Fruit fly (Drosophila melanogaster) ovary, adult (tissue): Measurements from ENCODE around the gene CG9386.
A peak's percentile ranks its signal among the peaks of the same experiment; 100 is the strongest.

Experiments
- CG17801 ChIP-seq: fragments of 200-800 bp; optimal IDR thresholded peaks from 2 replicates; lab custom pipeline; 2019; ENCODE audit warnings: missing biosample characterization, mild to moderate bottlenecking, missing genetic modification characterization, moderate library complexity; ENCODE audit not compliant: partially characterized antibody

The CG9386 gene

DNA sequence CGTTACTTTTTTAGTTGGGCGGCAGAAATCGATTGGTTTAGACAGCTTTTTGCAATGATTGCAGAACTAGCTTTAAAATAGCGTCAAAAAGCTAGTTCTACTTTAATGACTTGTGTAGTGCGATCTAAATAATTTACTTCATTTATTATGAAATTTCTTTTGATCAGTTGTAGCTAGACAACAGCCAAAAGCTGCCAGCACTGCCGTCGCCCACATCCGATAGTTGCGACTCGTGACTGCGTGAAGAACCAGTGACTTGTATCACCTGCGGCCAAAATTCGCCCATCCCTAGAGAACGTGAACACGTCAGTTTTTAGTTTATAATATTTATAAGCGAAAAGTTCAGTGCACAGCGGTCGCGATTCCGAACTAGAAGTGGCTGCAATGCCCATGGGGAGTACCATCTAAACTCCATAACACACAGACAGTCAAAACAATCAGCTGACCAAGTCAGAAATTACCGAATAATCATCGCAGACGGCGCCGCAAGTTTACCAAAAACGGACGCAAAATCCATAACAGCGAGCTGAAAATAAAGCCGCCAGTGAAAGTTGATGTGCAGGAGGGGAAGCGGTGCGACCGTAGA, 31.5 kb upstream of the CG9386 start, which contains the start of gene P58IPK:
TSS of gene P58IPK (plus strand) at position 280 of the 586 bp plus-strand sequence.
- peak; percentile 36 for TF ChIP-seq CG17801 (GFP tag; lab: Kevin White, UChicago)

DNA sequence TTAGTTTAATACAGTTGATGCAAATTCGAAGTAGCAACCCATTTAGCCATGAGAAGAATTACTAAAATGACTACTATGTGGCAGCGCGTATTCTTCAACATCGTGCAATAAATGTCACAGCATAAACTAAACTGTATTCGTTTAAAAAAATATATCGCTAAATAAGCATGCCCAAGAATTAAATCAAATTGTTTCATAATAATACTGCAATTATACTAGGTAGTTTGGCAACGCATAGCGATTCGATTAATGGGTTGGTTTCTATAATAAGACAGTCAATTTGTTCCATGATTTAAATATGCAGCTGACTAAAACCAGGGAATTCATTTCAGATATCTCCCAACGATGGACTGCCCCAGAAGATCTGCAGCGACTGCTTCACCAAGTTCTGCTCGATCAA, 27.9 kb upstream of the CG9386 start, which contains the start of gene CG33654:
TSS of gene CG33654 (minus strand) at position 101 of the 400 bp plus-strand sequence.
- TF ChIP-seq CG17801 (GFP tag; lab: Kevin White, UChicago), result no peak

DNA sequence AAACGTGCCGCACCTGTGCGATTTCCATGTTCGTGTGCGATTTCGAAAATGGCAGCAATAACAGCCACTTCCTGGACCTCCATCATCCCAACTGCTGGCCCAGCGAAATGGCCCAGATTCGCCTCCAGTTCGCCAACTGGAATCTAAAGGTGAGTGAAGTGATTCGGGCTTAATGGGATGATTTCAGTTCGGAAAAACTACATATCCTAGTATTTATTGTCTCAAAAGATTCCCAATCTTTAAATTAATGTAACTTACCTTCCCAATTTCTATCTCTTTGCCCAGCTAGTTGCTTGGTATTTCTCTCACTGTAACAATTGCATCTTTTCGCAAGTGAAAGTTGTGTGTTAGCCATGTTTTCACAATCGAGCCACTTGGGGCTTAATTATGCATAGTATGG, 26.8 kb upstream of the CG9386 start:
- TF ChIP-seq CG17801 (GFP tag; lab: Kevin White, UChicago), result no peak

DNA sequence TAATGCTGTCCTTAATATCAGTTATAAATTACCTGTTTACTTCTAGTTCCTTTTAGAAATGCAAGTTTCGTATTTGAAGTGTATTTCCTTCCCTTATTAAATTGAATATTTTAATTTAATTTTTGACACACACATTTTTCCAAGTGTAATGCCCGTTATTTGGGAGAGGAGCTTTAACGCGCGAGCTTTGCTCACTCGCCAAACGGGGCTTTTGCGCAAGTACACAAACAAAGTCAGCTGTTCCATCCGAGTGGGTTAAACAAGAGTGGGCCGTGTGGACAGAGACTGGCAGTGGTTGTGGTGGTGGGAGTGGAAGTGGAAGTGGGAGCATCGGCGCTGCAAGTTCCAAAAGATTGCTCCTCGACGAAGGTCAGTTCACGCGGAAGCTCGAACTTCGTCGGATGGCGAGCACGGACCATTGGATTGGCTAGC, 25.9 kb upstream of the CG9386 start, which contains the start of gene CG8301:
TSS of gene CG8301 (plus strand) at position 218 of the 432 bp plus-strand sequence.
- peak; percentile 57 for TF ChIP-seq CG17801 (GFP tag; lab: Kevin White, UChicago)

DNA sequence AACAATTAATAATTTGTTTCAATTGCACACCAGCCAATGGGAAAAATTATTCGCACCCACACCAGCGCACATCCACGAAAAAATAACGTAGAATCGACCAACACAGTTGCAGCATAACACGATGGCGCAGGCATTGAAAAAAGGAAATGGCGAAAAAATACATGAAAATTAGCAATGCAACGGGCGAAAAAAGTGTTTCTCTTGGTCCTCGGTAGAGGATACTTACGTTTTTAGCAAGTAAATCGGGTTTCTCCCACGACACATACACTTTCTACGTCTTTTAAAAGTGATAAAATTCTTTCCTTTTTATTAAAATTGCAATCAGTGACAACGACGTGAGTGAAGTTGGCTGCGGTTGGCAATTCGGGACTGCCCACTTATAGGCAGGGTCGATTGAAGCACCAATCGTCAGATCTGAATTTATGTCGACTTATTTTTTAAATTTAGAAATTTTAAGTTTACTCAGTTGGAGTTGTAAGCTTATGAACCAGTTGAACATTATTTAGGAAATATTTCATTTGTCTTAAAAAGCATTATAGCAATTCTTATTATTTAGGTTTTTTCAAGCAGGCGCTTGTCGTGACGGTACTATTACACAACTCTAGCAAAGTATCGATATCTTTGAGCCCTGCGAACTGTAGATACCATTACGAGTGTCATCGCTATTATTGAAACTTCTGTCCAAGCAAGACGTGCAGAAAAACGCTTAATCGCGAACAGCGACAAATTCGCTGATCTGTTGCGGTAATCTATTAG, 22.4 kb upstream of the CG9386 start, which contains the start of the genes Kap-alpha3 and Son:
TSS of gene Kap-alpha3 (minus strand) at position 352 of the 756 bp plus-strand sequence.
TSS of gene Son (plus strand) at position 661 of the 756 bp plus-strand sequence.
- TF ChIP-seq CG17801 (GFP tag; lab: Kevin White, UChicago), result peak; percentile 90

DNA sequence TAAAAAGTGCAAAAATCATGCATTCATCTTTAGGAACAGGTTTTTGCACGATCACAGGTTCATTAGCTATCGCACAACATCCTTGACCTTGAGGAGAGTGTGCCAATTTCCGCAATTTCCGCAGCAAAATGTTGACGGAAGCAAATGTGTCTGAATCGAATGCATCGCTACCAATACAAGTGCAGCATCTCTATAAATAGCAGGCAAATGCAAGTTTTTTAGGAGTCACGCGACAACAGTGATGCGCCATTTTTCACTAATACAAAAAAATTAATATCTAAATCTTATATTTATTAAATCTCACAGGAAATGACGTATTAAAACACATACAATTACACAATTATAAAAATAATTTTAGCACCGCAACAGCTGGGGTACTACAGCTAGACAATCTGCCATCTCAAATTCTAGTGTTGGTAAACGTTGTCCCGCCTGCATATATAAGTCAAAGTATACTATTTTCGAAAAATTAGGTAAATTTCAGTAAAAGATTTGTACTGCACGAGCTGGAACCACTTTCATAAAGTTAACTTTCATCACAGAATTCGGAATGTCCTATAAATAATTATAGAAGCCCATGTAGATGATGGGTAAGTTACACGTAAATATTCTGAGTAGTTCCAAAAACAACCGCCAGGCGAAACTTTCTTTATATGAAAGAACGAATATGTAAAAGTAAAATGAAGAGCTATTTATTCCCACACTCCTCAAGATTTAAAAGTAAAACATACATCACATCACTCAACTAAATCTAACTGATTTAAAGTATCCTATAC, 18.8 kb upstream of the CG9386 start, which contains the start of gene CG9399:
TSS of gene CG9399 (minus strand) at position 400 of the 776 bp plus-strand sequence.
- TF ChIP-seq CG17801 (GFP tag; lab: Kevin White, UChicago), result peak; percentile 96

DNA sequence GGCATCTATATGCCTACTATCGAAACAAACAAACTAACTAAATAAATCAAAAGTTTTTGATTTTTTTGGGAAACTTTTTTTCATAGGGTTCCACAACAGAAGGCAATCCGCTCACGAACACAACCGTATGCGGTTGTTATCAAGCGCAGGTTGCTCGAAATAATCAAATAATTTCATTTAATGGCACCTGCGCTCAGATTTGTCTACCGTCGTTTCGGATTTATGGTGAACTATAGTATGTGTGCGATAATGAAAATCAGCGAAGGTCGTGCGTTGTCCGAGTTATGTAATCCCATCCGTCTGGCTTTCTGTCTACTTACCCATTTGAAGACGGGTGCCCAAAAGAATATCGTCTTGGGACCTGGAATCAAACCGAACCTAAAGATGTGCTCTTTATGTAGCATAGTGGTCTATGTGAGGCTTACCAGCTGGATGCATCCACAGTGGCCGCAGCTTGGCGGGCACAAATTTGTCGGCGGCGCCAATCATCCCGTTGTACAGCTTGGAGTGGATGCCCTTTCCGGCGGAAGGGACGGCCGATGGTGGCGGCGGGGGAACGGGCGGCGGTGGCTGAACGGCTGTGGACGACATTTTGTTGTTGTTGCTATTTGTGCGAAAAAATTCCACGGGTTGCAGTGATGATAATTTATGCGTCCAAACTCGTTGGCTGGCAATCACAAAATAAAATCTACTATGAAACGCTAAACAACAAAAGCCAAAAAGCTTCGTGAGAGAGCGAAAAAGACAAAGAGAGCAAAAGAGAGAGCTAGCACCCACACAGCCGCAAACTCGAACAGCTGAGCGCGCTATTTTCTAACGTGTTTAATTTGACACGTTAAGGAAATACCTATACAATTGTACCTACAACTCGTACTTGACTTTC, 18.0 kb upstream of the CG9386 start:
- TF ChIP-seq CG17801 (GFP tag; lab: Kevin White, UChicago), result no peak

DNA sequence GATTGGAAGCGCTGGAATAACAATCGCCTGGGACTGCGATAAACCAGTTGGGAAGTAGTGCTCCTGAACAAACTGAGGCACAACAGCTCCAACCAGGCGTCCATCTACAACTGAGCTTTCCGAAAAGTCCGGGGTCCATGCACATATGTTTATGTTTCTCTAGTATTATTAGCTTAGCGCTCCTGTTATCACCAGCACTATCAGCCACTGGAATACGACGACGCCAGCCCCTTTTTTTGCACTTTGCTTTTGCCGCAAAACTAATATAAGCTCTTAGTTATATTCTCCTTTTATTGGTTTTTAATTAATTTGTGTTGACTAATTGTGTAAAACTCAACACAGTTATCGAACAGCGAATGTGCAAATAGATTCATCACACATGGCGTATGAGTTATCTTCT, 16.3 kb upstream of the CG9386 start, which contains the start of gene CG9396:
TSS of gene CG9396 (minus strand) at position 101 of the 400 bp plus-strand sequence.
- TF ChIP-seq CG17801 (GFP tag; lab: Kevin White, UChicago), result no peak

DNA sequence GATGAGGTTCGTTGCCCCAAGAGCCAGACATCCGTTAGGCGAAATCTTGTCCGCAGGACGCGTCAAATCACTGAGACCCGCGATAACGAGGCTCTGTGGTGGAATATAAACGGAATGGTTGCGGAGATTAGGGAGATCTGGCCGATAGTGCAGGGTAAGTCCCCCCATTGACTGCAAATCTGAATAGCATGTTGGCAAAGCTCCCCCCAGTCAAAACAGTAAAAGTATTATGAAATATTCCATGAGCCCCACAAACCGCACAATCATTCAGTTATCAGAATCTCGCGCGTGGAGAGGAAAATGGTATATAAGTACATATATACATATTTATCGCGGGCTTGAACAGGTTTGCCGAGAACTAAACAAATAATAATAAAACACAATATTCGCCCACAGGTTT, 15.4 kb upstream of the CG9386 start:
- TF ChIP-seq CG17801 (GFP tag; lab: Kevin White, UChicago), result no peak

DNA sequence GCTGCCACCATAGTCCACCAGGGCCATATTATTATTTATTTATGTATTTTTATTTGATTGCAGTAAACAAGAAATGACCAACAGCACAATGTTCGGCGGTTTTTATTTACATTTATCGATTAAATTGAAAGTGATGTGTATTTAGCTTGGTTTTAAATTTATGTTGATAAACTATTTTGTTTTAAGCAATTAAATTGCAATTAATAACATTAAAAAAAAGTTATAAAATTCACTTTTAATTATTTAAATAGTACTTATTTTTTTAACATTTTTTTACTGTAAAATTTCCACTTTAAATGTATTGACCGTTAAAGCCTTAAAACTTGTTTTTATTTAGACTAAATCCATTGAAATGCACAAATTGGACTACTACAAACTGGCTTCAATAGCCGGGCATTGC, 14.9 kb upstream of the CG9386 start, which contains the start of gene CG16790:
TSS of gene CG16790 (minus strand) at position 101 of the 400 bp plus-strand sequence.
- TF ChIP-seq CG17801 (GFP tag; lab: Kevin White, UChicago), result no peak

DNA sequence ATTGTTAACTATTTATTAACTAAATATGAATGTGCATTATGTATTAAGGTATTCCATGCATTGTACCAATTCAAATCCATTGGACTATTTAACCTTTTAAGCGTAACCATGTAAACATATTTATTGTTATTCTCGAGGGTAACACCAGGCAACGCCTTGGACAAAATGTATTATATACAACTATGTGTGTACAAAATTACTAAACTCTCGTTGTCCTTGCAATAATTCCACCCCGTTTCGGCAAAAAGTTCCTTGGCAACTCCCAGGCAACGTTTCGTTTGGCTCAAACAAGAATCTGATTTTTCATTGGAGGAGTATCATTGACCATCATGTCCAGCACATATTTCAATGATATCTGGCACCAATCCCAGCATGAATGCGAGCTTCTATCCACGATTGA, 10.7 kb upstream of the CG9386 start, which contains the start of gene CG16789:
TSS of gene CG16789 (plus strand) at position 301 of the 400 bp plus-strand sequence.
- no peak for TF ChIP-seq CG17801 (GFP tag; lab: Kevin White, UChicago)

DNA sequence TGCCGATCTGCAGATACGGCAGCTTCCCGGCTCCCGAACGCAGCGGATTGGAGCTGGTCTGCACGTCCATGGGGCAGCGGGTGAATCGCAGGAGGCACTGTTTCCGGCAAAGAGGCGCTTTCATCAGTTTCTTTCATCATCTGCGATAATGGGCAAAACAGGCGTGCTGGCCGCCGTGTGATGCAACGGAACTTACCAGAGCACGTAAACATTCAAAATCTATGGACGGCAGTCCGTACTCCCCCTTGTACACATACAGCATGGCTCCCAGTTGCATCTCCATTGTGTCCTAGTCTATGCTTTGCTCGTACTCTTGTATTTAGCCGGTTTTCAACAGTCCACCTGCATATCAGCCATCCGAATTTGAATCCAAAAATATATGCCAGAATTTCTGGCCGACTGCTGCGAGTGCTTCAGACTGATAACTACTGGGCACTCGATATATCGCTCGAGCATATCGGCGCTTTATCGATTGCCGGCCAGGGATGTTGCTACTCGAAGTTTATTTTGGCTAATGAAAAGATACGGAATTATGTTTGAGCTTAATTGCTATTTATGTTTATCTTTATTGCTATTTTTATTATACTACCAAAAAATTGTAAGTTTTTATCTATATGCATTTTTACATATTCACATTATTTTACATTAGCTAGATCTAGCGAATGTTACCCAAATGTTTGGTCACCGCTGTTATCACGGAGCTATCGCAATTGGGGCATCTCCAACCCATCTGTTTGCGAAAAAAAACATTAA, 8.2 kb upstream of the CG9386 start, which contains the start of the genes CG9393 and Vps45:
TSS of gene CG9393 (minus strand) at position 434 of the 753 bp plus-strand sequence.
TSS of gene Vps45 (plus strand) at position 685 of the 753 bp plus-strand sequence.
- TF ChIP-seq CG17801 (GFP tag; lab: Kevin White, UChicago), result peak; percentile 15

DNA sequence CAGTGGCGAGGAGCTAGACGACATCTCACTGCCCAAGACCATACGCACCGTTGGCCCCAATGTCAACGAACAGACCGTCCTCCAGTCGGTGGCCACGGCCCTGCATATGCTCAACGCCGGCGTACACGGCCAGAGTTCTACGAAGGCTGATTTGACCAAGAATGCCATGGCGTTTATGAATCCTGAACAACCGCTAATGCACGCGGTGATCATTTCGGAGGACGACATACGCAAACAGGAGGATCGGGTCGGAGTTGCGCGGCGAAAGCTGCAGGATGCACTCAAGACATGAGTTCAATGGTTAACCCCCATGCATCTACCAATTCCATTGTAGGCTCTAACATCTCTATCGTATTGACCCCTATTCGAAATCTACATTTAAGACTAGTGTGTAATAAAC, 5.9 kb upstream of the CG9386 start:
- no peak for TF ChIP-seq CG17801 (GFP tag; lab: Kevin White, UChicago)
